Fruit fly (Drosophila melanogaster) whole organism, adult: Measurements from ENCODE around the gene Jon65Ai.

ENCODE experiments used
- CG11617 ChIP-seq: fragments of 200-800 bp; sonication (Bioruptor generic); optimal IDR thresholded peaks from 2 replicates; lab custom pipeline; 2017; ENCODE audit warnings: mild to moderate bottlenecking, missing biosample characterization, missing genetic modification reagents, missing genetic modification characterization
- CG12768 ChIP-seq: fragments of 200-800 bp; sonication (Bioruptor generic); optimal IDR thresholded peaks from 2 replicates; lab custom pipeline; 2017; ENCODE audit warnings: missing biosample characterization, missing genetic modification characterization, mild to moderate bottlenecking, moderate library complexity, missing genetic modification reagents
- CG14711 ChIP-seq: fragments of 200-800 bp; sonication (Bioruptor generic); optimal IDR thresholded peaks from 2 replicates; lab custom pipeline; 2018; ENCODE audit warnings: missing biosample characterization, mild to moderate bottlenecking, missing genetic modification characterization, moderate library complexity
- CG1620 ChIP-seq: fragments of 200-800 bp; sonication (Bioruptor generic); optimal IDR thresholded peaks from 2 replicates; lab custom pipeline; 2016; ENCODE audit warnings: missing biosample characterization, missing genetic modification characterization
- CG33017 ChIP-seq: fragments of 200-800 bp; sonication (Bioruptor generic); optimal IDR thresholded peaks from 2 replicates; lab custom pipeline; 2018; ENCODE audit warnings: missing biosample characterization, mild to moderate bottlenecking, missing genetic modification characterization, moderate library complexity
- CG5204 ChIP-seq: fragments of 200-800 bp; sonication (Bioruptor generic); optimal IDR thresholded peaks from 2 replicates; lab custom pipeline; 2016; ENCODE audit warnings: missing biosample characterization, missing genetic modification characterization
- CG7045 ChIP-seq: fragments of 200-800 bp; sonication (Bioruptor generic); optimal IDR thresholded peaks from 2 replicates; lab custom pipeline; 2017; ENCODE audit warnings: missing biosample characterization, mild to moderate bottlenecking, missing genetic modification characterization
- CG7101 ChIP-seq: fragments of 200-800 bp; sonication (Bioruptor generic); optimal IDR thresholded peaks from 2 replicates; lab custom pipeline; 2018; ENCODE audit warnings: missing biosample characterization, mild to moderate bottlenecking, missing genetic modification characterization, moderate library complexity
- Clk ChIP-seq: fragments of 200-800 bp; sonication (Bioruptor generic); optimal IDR thresholded peaks from 2 replicates; lab custom pipeline; 2017; ENCODE audit warnings: missing biosample characterization, missing genetic modification characterization
- Crg-1 ChIP-seq: fragments of 200-800 bp; sonication (Bioruptor generic); optimal IDR thresholded peaks from 2 replicates; lab custom pipeline; 2016; ENCODE audit warnings: missing biosample characterization, missing genetic modification characterization
- Hr96 ChIP-seq: fragments of 200-800 bp; sonication (Bioruptor generic); optimal IDR thresholded peaks from 2 replicates; lab custom pipeline; 2016; ENCODE audit warnings: missing biosample characterization, missing genetic modification characterization
- Mnt ChIP-seq: fragments of 200-800 bp; sonication (Bioruptor generic); optimal IDR thresholded peaks from 2 replicates; lab custom pipeline; 2016; ENCODE audit warnings: missing biosample characterization, mild to moderate bottlenecking, missing genetic modification characterization
- bab1 ChIP-seq: fragments of 200-800 bp; sonication (Bioruptor generic); optimal IDR thresholded peaks from 3 replicates; lab custom pipeline; 2019; ENCODE audit warnings: missing biosample characterization, mild to moderate bottlenecking, missing genetic modification characterization, moderate library complexity
- cic ChIP-seq: fragments of 200-800 bp; sonication (Bioruptor generic); optimal IDR thresholded peaks from 2 replicates; lab custom pipeline; 2017; ENCODE audit warnings: missing biosample characterization, mild to moderate bottlenecking, missing genetic modification characterization, moderate library complexity
- cnc ChIP-seq, 2 experiments: fragments of >200 bp; optimal IDR thresholded peaks; 2 replicates each; lab custom pipeline; 2017
- kay ChIP-seq: fragments of 200-800 bp; sonication (Bioruptor generic); peaks from one replicate; lab custom pipeline; 2016; ENCODE audit warnings: missing biosample characterization, missing genetic modification characterization, borderline replicate concordance
- ovo ChIP-seq: fragments of 200-800 bp; sonication (Bioruptor generic); optimal IDR thresholded peaks from 2 replicates; lab custom pipeline; 2016; ENCODE audit warnings: missing biosample characterization, missing genetic modification characterization
- pad ChIP-seq: fragments of 200-800 bp; sonication (Bioruptor generic); optimal IDR thresholded peaks from 3 replicates; lab custom pipeline; 2017; ENCODE audit warnings: missing biosample characterization, missing genetic modification characterization, mild to moderate bottlenecking, moderate library complexity, missing genetic modification reagents
- tj ChIP-seq: fragments of 200-800 bp; sonication (Bioruptor generic); optimal IDR thresholded peaks from 3 replicates; lab custom pipeline; 2017; ENCODE audit warnings: missing biosample characterization, mild to moderate bottlenecking, missing genetic modification characterization, moderate library complexity
- toe ChIP-seq: fragments of 200-800 bp; sonication (Bioruptor generic); optimal IDR thresholded peaks from 2 replicates; lab custom pipeline; 2016; ENCODE audit warnings: missing biosample characterization, missing genetic modification characterization

Jon65Ai gene

dm6 chr3L:6085988-6086387 lies 31.7 kb upstream of the Jon65Ai start:
- TF ChIP-seq tj, result no peak
- no peak for TF ChIP-seq ovo (GFP tag; lab: Kevin White, UChicago)
- no peak for TF ChIP-seq pad
- no peak for TF ChIP-seq CG33017 (tag; lab: Kevin White, UChicago)

dm6 chr3L:6085157-6085556 lies 30.9 kb upstream of the Jon65Ai start:
- TF ChIP-seq pad (no peak), cnc (optimal IDR thresholded peaks at IDR 0.05; lab: Kevin White, UChicago) (no peak), toe (GFP tag; lab: Kevin White, UChicago) (no peak), bab1 (GFP tag; lab: Kevin White, UChicago) (no peak)

- peak; percentile 19 for TF ChIP-seq CG5204 (GFP tag; lab: Kevin White, UChicago)
- TF ChIP-seq Crg-1 (GFP tag; lab: Kevin White, UChicago), result no peak
- TF ChIP-seq CG14711, result no peak
- no peak for TF ChIP-seq CG1620
Observed at dm6 chr3L:6084446-6084845, 30.2 kb upstream of the Jon65Ai start.

- TF ChIP-seq toe (GFP tag; lab: Kevin White, UChicago) (no peak), Clk (GFP tag; lab: Kevin White, UChicago) (no peak)
Observed at dm6 chr3L:6082561-6082960, 28.3 kb upstream of the Jon65Ai start, which contains the start of gene CG13293. Gene CG13293 (plus strand): TSS chr3L:6082883.

dm6 chr3L:6076429-6076828 lies 22.2 kb upstream of the Jon65Ai start, which contains the start of gene ssp6:
Gene ssp6 (plus strand): TSS chr3L:6076722.
- TF ChIP-seq kay (GFP tag; lab: Kevin White, UChicago) (no peak), CG11617 (GFP tag; lab: Kevin White, UChicago) (no peak), Hr96 (no peak), CG12768 (GFP tag; lab: Kevin White, UChicago) (no peak), CG1620 (no peak), CG33017 (tag; lab: Kevin White, UChicago) (no peak), Clk (GFP tag; lab: Kevin White, UChicago) (no peak), CG7045 (GFP tag; lab: Kevin White, UChicago) (no peak), CG7101 (no peak), ovo (GFP tag; lab: Kevin White, UChicago) (no peak), Crg-1 (GFP tag; lab: Kevin White, UChicago) (no peak), bab1 (GFP tag; lab: Kevin White, UChicago) (no peak), cnc (optimal IDR thresholded peaks at IDR 0.05; lab: Kevin White, UChicago) (no peak), pad (no peak), cic (GFP tag; lab: Kevin White, UChicago) (no peak), Mnt (GFP tag; lab: Kevin White, UChicago) (no peak), CG14711 (no peak), tj (no peak)

- no peak for TF ChIP-seq kay (GFP tag; lab: Kevin White, UChicago)
- peak; percentile 1 for TF ChIP-seq cic (GFP tag; lab: Kevin White, UChicago)
- peak; percentile 71 for TF ChIP-seq Hr96
- no peak for TF ChIP-seq ovo (GFP tag; lab: Kevin White, UChicago)
- peak; percentile 52 for TF ChIP-seq Crg-1 (GFP tag; lab: Kevin White, UChicago)
- peak; percentile 32 for TF ChIP-seq CG11617 (GFP tag; lab: Kevin White, UChicago)
- TF ChIP-seq CG12768 (GFP tag; lab: Kevin White, UChicago), result peak; percentile 24
- TF ChIP-seq CG14711, result peak; percentile 23
- TF ChIP-seq CG1620, result peak; percentile 63
- TF ChIP-seq cnc (optimal IDR thresholded peaks at IDR 0.05; lab: Kevin White, UChicago), result no peak
- no peak for TF ChIP-seq tj
- TF ChIP-seq pad, result peak; percentile 25
- TF ChIP-seq Clk (GFP tag; lab: Kevin White, UChicago), result peak; percentile 40
- peak; percentile 73 for TF ChIP-seq toe (GFP tag; lab: Kevin White, UChicago)
- peak; percentile 54 for TF ChIP-seq bab1 (GFP tag; lab: Kevin White, UChicago)
- peak; percentile 46 for TF ChIP-seq CG7045 (GFP tag; lab: Kevin White, UChicago)
- peak; percentile 56 for TF ChIP-seq CG7101
- peak; percentile 46 for TF ChIP-seq Mnt (GFP tag; lab: Kevin White, UChicago)
- peak; percentile 10 for TF ChIP-seq CG33017 (tag; lab: Kevin White, UChicago)
- TF ChIP-seq CG5204 (GFP tag; lab: Kevin White, UChicago), result peak; percentile 49
Observed at dm6 chr3L:6074975-6075692, 20.9 kb upstream of the Jon65Ai start, which contains the start of the genes CG13295 and CG6610. Gene CG13295 (minus strand): TSS chr3L:6075245. Gene CG6610 (plus strand): TSS chr3L:6075536.

- no peak for TF ChIP-seq CG5204 (GFP tag; lab: Kevin White, UChicago)
- TF ChIP-seq CG7101, result peak; percentile 34
- peak; percentile 26 for TF ChIP-seq CG14711
- peak; percentile 37 for TF ChIP-seq CG1620
- TF ChIP-seq CG7045 (GFP tag; lab: Kevin White, UChicago), result peak; percentile 67
- no peak for TF ChIP-seq Clk (GFP tag; lab: Kevin White, UChicago)
- peak; percentile 2 for TF ChIP-seq CG11617 (GFP tag; lab: Kevin White, UChicago)
- TF ChIP-seq Hr96, result peak; percentile 33
- peak; percentile 20 for TF ChIP-seq Mnt (GFP tag; lab: Kevin White, UChicago)
- TF ChIP-seq kay (GFP tag; lab: Kevin White, UChicago), result peak; percentile 17
- TF ChIP-seq cic (GFP tag; lab: Kevin White, UChicago), result no peak
- TF ChIP-seq tj, result no peak
- peak; percentile 43 for TF ChIP-seq bab1 (GFP tag; lab: Kevin White, UChicago)
- TF ChIP-seq pad, result peak; percentile 30
Observed at dm6 chr3L:6071454-6072189, 17.4 kb upstream of the Jon65Ai start, which contains the start of gene CG6602. Gene CG6602 (plus strand): TSS chr3L:6072139.
